Worm (Caenorhabditis elegans) whole organism, early embryonic: ENCODE results near the gene H10E21.1.
A peak's percentile ranks its signal among the peaks of the same experiment; 100 is the strongest.

ENCODE experiments used
- B0310.2 ChIP-seq: sonication (generic microtip); optimal IDR thresholded peaks from 2 replicates; lab custom pipeline; 2016; ENCODE audit warnings: mild to moderate bottlenecking, missing genetic modification characterization, missing compliant biosample characterization
- F13C5.2 ChIP-seq: sonication (generic microtip); optimal IDR thresholded peaks from 2 replicates; lab custom pipeline; 2017; ENCODE audit warnings: mild to moderate bottlenecking, missing genetic modification characterization, inconsistent platforms, missing compliant biosample characterization
- aly-1 ChIP-seq: sonication (generic microtip); optimal IDR thresholded peaks from 2 replicates; lab custom pipeline; 2016; ENCODE audit warnings: missing genetic modification characterization, missing compliant biosample characterization
- ama-1 ChIP-seq: fragments of 150-350 bp; optimal IDR thresholded peaks from 2 replicates; lab custom pipeline; 2014
- ceh-13 ChIP-seq: fragments of 200-800 bp; sonication (Bioruptor generic); optimal IDR thresholded peaks from 2 replicates; lab custom pipeline; 2018; ENCODE audit warnings: mild to moderate bottlenecking, missing genetic modification characterization, missing compliant biosample characterization
- ceh-36 ChIP-seq: sonication (generic microtip); optimal IDR thresholded peaks from 2 replicates; lab custom pipeline; 2016; ENCODE audit warnings: missing genetic modification characterization, inconsistent platforms, missing compliant biosample characterization
- ets-7 ChIP-seq: sonication (generic microtip); optimal IDR thresholded peaks from 2 replicates; lab custom pipeline; 2016; ENCODE audit warnings: missing genotype, missing genetic modification characterization, missing compliant biosample characterization
- flt-1 ChIP-seq: fragments of 200-800 bp; sonication (Bioruptor generic); IDR thresholded peaks from 2 replicates; pipeline ENCODE4 v1.3.6; 2022; ENCODE audit warnings: missing genetic modification characterization, missing compliant biosample characterization
- hmbx-1 ChIP-seq: sonication (generic microtip); optimal IDR thresholded peaks from 2 replicates; lab custom pipeline; 2016; ENCODE audit warnings: mild to moderate bottlenecking, missing genetic modification characterization, missing compliant biosample characterization
- hmg-4 ChIP-seq: fragments of 200-800 bp; sonication (Bioruptor generic); optimal IDR thresholded peaks from 2 replicates; lab custom pipeline; 2018; ENCODE audit warnings: mild to moderate bottlenecking, missing genetic modification characterization, missing compliant biosample characterization
- hnd-1 ChIP-seq: sonication (generic microtip); optimal IDR thresholded peaks from 2 replicates; lab custom pipeline; 2016; ENCODE audit warnings: missing genetic modification characterization, missing compliant biosample characterization
- pes-1 ChIP-seq: fragments of 200-800 bp; sonication (Bioruptor generic); IDR thresholded peaks from 2 replicates; pipeline ENCODE4 v1.3.6; 2022; ENCODE audit warnings: missing genetic modification reagents, missing genetic modification characterization, missing compliant biosample characterization
- scrt-1 ChIP-seq: fragments of 200-800 bp; sonication (Bioruptor generic); IDR thresholded peaks from 2 replicates; pipeline ENCODE4 v1.3.6; 2022; ENCODE audit warnings: missing genetic modification characterization, missing compliant biosample characterization
- sea-1 ChIP-seq: fragments of 200-800 bp; sonication (Bioruptor generic); conservative IDR thresholded peaks from 2 replicates; pipeline ENCODE4 v1.3.6; 2022; ENCODE audit warnings: missing genetic modification characterization, missing compliant biosample characterization
- tbx-11 ChIP-seq: fragments of 200-800 bp; sonication (Bioruptor generic); IDR thresholded peaks from 2 replicates; pipeline ENCODE4 v1.3.6; 2022; ENCODE audit warnings: missing genetic modification characterization, missing compliant biosample characterization
- tbx-37 ChIP-seq: fragments of 200-800 bp; sonication (Bioruptor generic); conservative IDR thresholded peaks from 2 replicates; pipeline ENCODE4 v1.3.6; 2022; ENCODE audit warnings: missing genetic modification reagents, missing genetic modification characterization, missing compliant biosample characterization
- tra-4 ChIP-seq: sonication (generic microtip); optimal IDR thresholded peaks from 2 replicates; lab custom pipeline; 2017; ENCODE audit warnings: missing genetic modification characterization, missing compliant biosample characterization

H10E21.1 gene

ce11 chrIII:39516-39915, 23.9 kb downstream of the H10E21.1 start:
- TF ChIP-seq pes-1 (GFP tag; lab: Robert Waterston, UW) (no peak), hnd-1 (tag; lab: Kevin White, UChicago) (no peak), tra-4 (tag; lab: Kevin White, UChicago) (no peak)

ce11 chrIII:40580-41113, 25.1 kb downstream of the H10E21.1 start, which contains the start of gene col-88:
col-88 (plus strand) TSS chrIII:41063.
- TF ChIP-seq aly-1 (tag; lab: Kevin White, UChicago): no peak
- no peak for TF ChIP-seq ceh-36 (tag; lab: Kevin White, UChicago)
- TF ChIP-seq flt-1 (GFP tag; lab: Robert Waterston, UW): no peak
- TF ChIP-seq tbx-11 (GFP tag; lab: Robert Waterston, UW): no peak
- no peak for TF ChIP-seq sea-1
- no peak for TF ChIP-seq tra-4 (tag; lab: Kevin White, UChicago)
- no peak for TF ChIP-seq scrt-1
- no peak for TF ChIP-seq hmg-4
- TF ChIP-seq hmbx-1 (tag; lab: Kevin White, UChicago): no peak
- no peak for TF ChIP-seq F13C5.2 (tag; lab: Kevin White, UChicago)
- TF ChIP-seq pes-1 (GFP tag; lab: Robert Waterston, UW): no peak
- no peak for TF ChIP-seq B0310.2
- no peak for TF ChIP-seq ets-7
- no peak for TF ChIP-seq tbx-37

- TF ChIP-seq hmg-4: peak; percentile 4
- no peak for TF ChIP-seq tra-4 (tag; lab: Kevin White, UChicago)
- TF ChIP-seq sea-1: no peak
Measured at ce11 chrIII:41484-41883, 25.9 kb downstream of the H10E21.1 start.

- TF ChIP-seq flt-1 (GFP tag; lab: Robert Waterston, UW): no peak
- TF ChIP-seq aly-1 (tag; lab: Kevin White, UChicago): no peak
- TF ChIP-seq ets-7: no peak
- no peak for TF ChIP-seq ama-1 (lab: Kevin White, UChicago)
- no peak for TF ChIP-seq ceh-13 (GFP tag; lab: Kevin White, UChicago)
- TF ChIP-seq tbx-37: no peak
- no peak for TF ChIP-seq hnd-1 (tag; lab: Kevin White, UChicago)
- TF ChIP-seq pes-1 (GFP tag; lab: Robert Waterston, UW): no peak
- no peak for TF ChIP-seq sea-1
- TF ChIP-seq tra-4 (tag; lab: Kevin White, UChicago): no peak
- no peak for TF ChIP-seq hmg-4
- TF ChIP-seq scrt-1: no peak
- TF ChIP-seq ceh-36 (tag; lab: Kevin White, UChicago): no peak
- no peak for TF ChIP-seq tbx-11 (GFP tag; lab: Robert Waterston, UW)
- TF ChIP-seq hmbx-1 (tag; lab: Kevin White, UChicago): no peak
- TF ChIP-seq B0310.2: no peak
- TF ChIP-seq F13C5.2 (tag; lab: Kevin White, UChicago): no peak
Measured at ce11 chrIII:42725-43124, 27.2 kb downstream of the H10E21.1 start.

- no peak for TF ChIP-seq F13C5.2 (tag; lab: Kevin White, UChicago)
- TF ChIP-seq B0310.2: no peak
- no peak for TF ChIP-seq ceh-36 (tag; lab: Kevin White, UChicago)
- TF ChIP-seq aly-1 (tag; lab: Kevin White, UChicago): no peak
- TF ChIP-seq tra-4 (tag; lab: Kevin White, UChicago): no peak
- no peak for TF ChIP-seq hnd-1 (tag; lab: Kevin White, UChicago)
- TF ChIP-seq tbx-37: no peak
- TF ChIP-seq ceh-13 (GFP tag; lab: Kevin White, UChicago): no peak
Measured at ce11 chrIII:48329-48728, 32.8 kb downstream of the H10E21.1 start.

ce11 chrIII:49064-49463, 33.5 kb downstream of the H10E21.1 start:
- TF ChIP-seq scrt-1 (no peak), ceh-36 (tag; lab: Kevin White, UChicago) (no peak), tbx-37 (no peak), ama-1 (lab: Kevin White, UChicago) (no peak), hmg-4 (no peak), pes-1 (GFP tag; lab: Robert Waterston, UW) (no peak), ceh-13 (GFP tag; lab: Kevin White, UChicago) (no peak), tbx-11 (GFP tag; lab: Robert Waterston, UW) (no peak), tra-4 (tag; lab: Kevin White, UChicago) (no peak)

- TF ChIP-seq ceh-13 (GFP tag; lab: Kevin White, UChicago): no peak
- TF ChIP-seq tbx-11 (GFP tag; lab: Robert Waterston, UW): no peak
- TF ChIP-seq ama-1 (lab: Kevin White, UChicago): no peak
- TF ChIP-seq tbx-37: no peak
- no peak for TF ChIP-seq tra-4 (tag; lab: Kevin White, UChicago)
- no peak for TF ChIP-seq pes-1 (GFP tag; lab: Robert Waterston, UW)
- TF ChIP-seq F13C5.2 (tag; lab: Kevin White, UChicago): no peak
- TF ChIP-seq sea-1: no peak
- TF ChIP-seq scrt-1: no peak
- TF ChIP-seq hmbx-1 (tag; lab: Kevin White, UChicago): no peak
- no peak for TF ChIP-seq aly-1 (tag; lab: Kevin White, UChicago)
- TF ChIP-seq B0310.2: no peak
- no peak for TF ChIP-seq ceh-36 (tag; lab: Kevin White, UChicago)
- TF ChIP-seq ets-7: no peak
- no peak for TF ChIP-seq hmg-4
- no peak for TF ChIP-seq hnd-1 (tag; lab: Kevin White, UChicago)
- no peak for TF ChIP-seq flt-1 (GFP tag; lab: Robert Waterston, UW)
Measured at ce11 chrIII:50418-50817, 34.8 kb downstream of the H10E21.1 start.

- peak; percentile 26; the same call in 1 of the 2 replicates for TF ChIP-seq pes-1 (GFP tag; lab: Robert Waterston, UW)
- TF ChIP-seq hmbx-1 (tag; lab: Kevin White, UChicago): no peak
Measured at ce11 chrIII:51622-52021, 36.0 kb downstream of the H10E21.1 start.
